Fruit fly (Drosophila melanogaster) whole organism, pupa: ENCODE results near the gene CG43321.

Experiments
- CG12605 ChIP-seq: fragments of 200-800 bp; sonication (Bioruptor generic); IDR thresholded peaks from 2 replicates; pipeline ENCODE4 v1.3.6; 2022; ENCODE audit warnings: missing biosample characterization, missing genetic modification characterization
- CG17806 ChIP-seq: fragments of 200-800 bp; sonication (Bioruptor generic); optimal IDR thresholded peaks from 2 replicates; lab custom pipeline; 2018; ENCODE audit warnings: missing biosample characterization, mild to moderate bottlenecking, missing genetic modification characterization, moderate library complexity
- CG8159 ChIP-seq: fragments of 200-800 bp; sonication (Bioruptor generic); optimal IDR thresholded peaks from 3 replicates; lab custom pipeline; 2018; ENCODE audit warnings: missing biosample characterization, mild to moderate bottlenecking, missing genetic modification characterization, moderate library complexity
- CG8301 ChIP-seq: fragments of 200-800 bp; sonication (Bioruptor generic); optimal IDR thresholded peaks from 2 replicates; lab custom pipeline; 2018; ENCODE audit warnings: missing biosample characterization, mild to moderate bottlenecking, missing genetic modification characterization
- CG9948 ChIP-seq: fragments of 200-800 bp; sonication (Bioruptor generic); optimal IDR thresholded peaks from 2 replicates; lab custom pipeline; 2018; ENCODE audit warnings: missing biosample characterization, mild to moderate bottlenecking, missing genetic modification characterization, moderate library complexity
- EcR ChIP-seq: fragments of 200-800 bp; sonication (Bioruptor generic); optimal IDR thresholded peaks from 3 replicates; lab custom pipeline; 2019; ENCODE audit warnings: missing biosample characterization, missing genetic modification characterization, mild to moderate bottlenecking, moderate library complexity, missing genetic modification reagents
- Ets98B ChIP-seq: fragments of 200-800 bp; sonication (Bioruptor generic); IDR thresholded peaks from 2 replicates; pipeline ENCODE4 v1.3.6; 2022; ENCODE audit warnings: missing biosample characterization, missing genetic modification characterization
- Pif1A ChIP-seq: fragments of 200-800 bp; sonication (Bioruptor generic); optimal IDR thresholded peaks from 3 replicates; lab custom pipeline; 2016; ENCODE audit warnings: missing biosample characterization, missing genetic modification characterization
- Snoo ChIP-seq: fragments of 200-800 bp; sonication (Bioruptor generic); optimal IDR thresholded peaks from 3 replicates; lab custom pipeline; 2017; ENCODE audit warnings: missing biosample characterization, mild to moderate bottlenecking, missing genetic modification characterization, inconsistent platforms
- fd96Ca ChIP-seq: fragments of 200-800 bp; sonication (Bioruptor generic); IDR thresholded peaks from 3 replicates; pipeline ENCODE4 v1.3.6; 2022; ENCODE audit warnings: missing biosample characterization, missing genetic modification characterization
- rn ChIP-seq: fragments of 200-800 bp; sonication (Bioruptor generic); IDR thresholded peaks from 2 replicates; pipeline ENCODE4 v1.3.6; 2022; ENCODE audit warnings: missing biosample characterization, missing genetic modification characterization

DNA sequence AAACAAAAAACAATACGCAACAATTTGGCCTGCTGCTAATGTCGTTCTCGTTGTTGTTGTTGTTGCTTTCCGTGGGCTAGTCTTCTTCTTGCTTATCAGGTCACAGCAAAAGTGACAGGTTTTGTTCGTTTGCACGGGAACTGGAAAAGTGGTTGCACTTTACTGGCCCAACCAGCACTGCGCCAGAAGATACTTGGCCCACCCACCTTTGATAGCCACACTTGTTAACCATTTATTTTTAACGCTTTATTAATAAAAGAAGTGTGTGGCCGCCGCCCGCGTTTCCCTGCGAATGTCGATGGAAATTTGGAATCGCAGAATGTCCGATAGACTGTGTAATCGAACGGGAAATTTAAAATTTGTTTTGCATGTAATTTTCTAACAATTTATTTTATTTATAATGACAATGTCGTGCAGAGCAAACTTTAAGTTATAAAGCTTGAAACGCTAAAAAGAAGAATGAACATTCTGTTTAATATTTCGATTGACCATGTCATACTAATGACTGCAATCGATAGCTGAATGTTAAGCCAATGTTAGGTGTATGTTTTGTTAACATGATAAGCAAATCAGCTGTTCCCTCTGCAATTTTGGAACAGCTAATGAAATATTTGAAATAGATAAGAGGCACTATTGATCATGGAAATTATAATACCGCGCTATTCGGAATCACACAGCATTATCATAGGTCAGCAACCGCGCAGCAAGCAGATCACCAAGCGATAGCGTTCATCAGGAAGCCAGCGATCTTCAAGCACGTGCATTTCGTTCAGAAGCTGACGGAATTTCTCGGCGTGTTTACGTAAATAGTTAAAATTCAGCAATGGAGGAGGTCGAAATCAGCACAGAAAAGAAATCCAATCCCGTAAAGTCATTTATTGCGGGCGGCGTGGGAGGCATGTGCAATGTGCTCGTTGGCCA lies 15.2 kb downstream of the CG43321 start, which contains the start of the genes CG31908 and MME1:
- TF ChIP-seq EcR (GFP tag; lab: Kevin White, UChicago): peak; percentile 2
- TF ChIP-seq rn (GFP tag; lab: Robert Waterston, UW): no peak
- TF ChIP-seq CG9948: peak; percentile 2
- no peak for TF ChIP-seq CG12605 (GFP tag; lab: Robert Waterston, UW)
- no peak for TF ChIP-seq CG8301 (tag; lab: Kevin White, UChicago)
- TF ChIP-seq fd96Ca (GFP tag; lab: Robert Waterston, UW): no peak
- TF ChIP-seq Snoo: no peak
- peak; percentile 35 for TF ChIP-seq Pif1A (GFP tag; lab: Kevin White, UChicago)
- TF ChIP-seq CG17806: no peak
- TF ChIP-seq Ets98B (GFP tag; lab: Robert Waterston, UW): no peak
- TF ChIP-seq CG8159 (tag; lab: Kevin White, UChicago): no peak
